Fruit fly (Drosophila melanogaster) whole organism, prepupa: ENCODE measurements around the gene Dpy-30L2.
A peak's percentile ranks its signal among the peaks of the same experiment; 100 is the strongest.

Experiments used
- Blimp-1 ChIP-seq: fragments of 200-800 bp; sonication (Bioruptor generic); optimal IDR thresholded peaks from 3 replicates; lab custom pipeline; 2017; ENCODE audit warnings: missing biosample characterization, missing genetic modification characterization, mild to moderate bottlenecking, moderate library complexity, missing genetic modification reagents
- CG10669 ChIP-seq: fragments of 200-800 bp; sonication (Bioruptor generic); optimal IDR thresholded peaks from 3 replicates; lab custom pipeline; 2018; ENCODE audit warnings: missing biosample characterization, mild to moderate bottlenecking, missing genetic modification characterization, moderate library complexity
- CG11762 ChIP-seq: fragments of 200-800 bp; sonication (Bioruptor generic); optimal IDR thresholded peaks from 3 replicates; lab custom pipeline; 2016; ENCODE audit warnings: missing biosample characterization, missing genetic modification characterization; ENCODE audit not compliant: insufficient read depth
- CG11902 ChIP-seq: fragments of 200-800 bp; sonication (Bioruptor generic); optimal IDR thresholded peaks from 3 replicates; lab custom pipeline; 2016; ENCODE audit warnings: missing biosample characterization, missing genetic modification characterization
- CG15336 ChIP-seq: fragments of 200-800 bp; sonication (Bioruptor generic); IDR thresholded peaks from 2 replicates; pipeline ENCODE4 v1.3.6; 2022; ENCODE audit warnings: missing biosample characterization, missing genetic modification characterization
- CG1621 ChIP-seq: fragments of 200-800 bp; sonication (Bioruptor generic); optimal IDR thresholded peaks from 3 replicates; lab custom pipeline; 2018; ENCODE audit warnings: missing biosample characterization, mild to moderate bottlenecking, missing genetic modification characterization
- CG16779 ChIP-seq: fragments of 200-800 bp; sonication (Bioruptor generic); optimal IDR thresholded peaks from 3 replicates; lab custom pipeline; 2017; ENCODE audit warnings: missing biosample characterization, mild to moderate bottlenecking, missing genetic modification characterization
- CG3032 ChIP-seq: fragments of 200-800 bp; optimal IDR thresholded peaks from 2 replicates; lab custom pipeline; 2019; ENCODE audit warnings: missing biosample characterization, mild to moderate bottlenecking, missing genetic modification characterization, moderate library complexity
- CG31627 ChIP-seq: fragments of 200-800 bp; sonication (Bioruptor generic); optimal IDR thresholded peaks from 3 replicates; lab custom pipeline; 2016; ENCODE audit warnings: missing biosample characterization, missing genetic modification characterization
- CG34406 ChIP-seq: fragments of 200-800 bp; sonication (Bioruptor generic); optimal IDR thresholded peaks from 3 replicates; lab custom pipeline; 2016; ENCODE audit warnings: missing biosample characterization, missing genetic modification characterization
- CG3919 ChIP-seq: fragments of 200-800 bp; sonication (Bioruptor generic); optimal IDR thresholded peaks from 3 replicates; lab custom pipeline; 2016; ENCODE audit warnings: missing biosample characterization, missing genetic modification characterization
- CG4318 ChIP-seq: fragments of 200-800 bp; sonication (Bioruptor generic); optimal IDR thresholded peaks from 3 replicates; lab custom pipeline; 2017; ENCODE audit warnings: missing biosample characterization, mild to moderate bottlenecking, missing genetic modification characterization
- CG6276 ChIP-seq: fragments of 200-800 bp; sonication (Bioruptor generic); optimal IDR thresholded peaks from 2 replicates; lab custom pipeline; 2017; ENCODE audit warnings: missing biosample characterization, mild to moderate bottlenecking, missing genetic modification characterization
- CG6854 ChIP-seq: fragments of 200-800 bp; sonication (Bioruptor generic); optimal IDR thresholded peaks from 2 replicates; lab custom pipeline; 2017; ENCODE audit warnings: missing biosample characterization, mild to moderate bottlenecking, missing genetic modification characterization
- CG7368 ChIP-seq: fragments of 200-800 bp; sonication (Bioruptor generic); optimal IDR thresholded peaks from 3 replicates; lab custom pipeline; 2016; ENCODE audit warnings: missing biosample characterization, missing genetic modification characterization
- CG8119 ChIP-seq: fragments of 200-800 bp; sonication (Bioruptor generic); IDR thresholded peaks from 3 replicates; pipeline ENCODE4 v1.3.6; 2022; ENCODE audit warnings: missing biosample characterization, missing genetic modification characterization
- CG8319 ChIP-seq: fragments of 200-800 bp; sonication (Bioruptor generic); optimal IDR thresholded peaks from 3 replicates; lab custom pipeline; 2016; ENCODE audit warnings: missing biosample characterization, missing genetic modification characterization
- CG8632 ChIP-seq: fragments of 200-800 bp; sonication (Bioruptor generic); optimal IDR thresholded peaks from 3 replicates; lab custom pipeline; 2016; ENCODE audit warnings: missing biosample characterization, missing genetic modification characterization
- CG9139 ChIP-seq: fragments of 200-800 bp; sonication (Bioruptor generic); optimal IDR thresholded peaks from 3 replicates; lab custom pipeline; 2017; ENCODE audit warnings: missing biosample characterization, mild to moderate bottlenecking, missing genetic modification characterization
- Eip75B ChIP-seq: fragments of 200-800 bp; sonication (Bioruptor generic); optimal IDR thresholded peaks from 3 replicates; lab custom pipeline; 2016; ENCODE audit warnings: missing biosample characterization, missing genetic modification characterization
- Eip78C ChIP-seq: fragments of 200-800 bp; sonication (Bioruptor generic); peaks from one replicate; lab custom pipeline; 2016; ENCODE audit warnings: missing biosample characterization, missing genetic modification characterization
- Eip93F ChIP-seq: fragments of 200-800 bp; sonication (Bioruptor generic); optimal IDR thresholded peaks from 2 replicates; lab custom pipeline; 2016; ENCODE audit warnings: missing biosample characterization, mild to moderate bottlenecking, missing genetic modification characterization
- Ets21C ChIP-seq: fragments of 200-800 bp; sonication (Bioruptor generic); optimal IDR thresholded peaks from 3 replicates; lab custom pipeline; 2016; ENCODE audit warnings: missing biosample characterization, missing genetic modification characterization
- Ets96B ChIP-seq: fragments of 200-800 bp; optimal IDR thresholded peaks from 2 replicates; lab custom pipeline; 2019; ENCODE audit warnings: missing biosample characterization, mild to moderate bottlenecking, missing genetic modification characterization, moderate library complexity
- Gug ChIP-seq: fragments of 200-800 bp; sonication (Bioruptor generic); IDR thresholded peaks from 2 replicates; pipeline ENCODE4 v1.3.6; 2022; ENCODE audit warnings: missing biosample characterization, missing genetic modification characterization
- Hr38 ChIP-seq: sonication (Bioruptor generic); optimal IDR thresholded peaks from 2 replicates; lab custom pipeline; 2016; ENCODE audit warnings: missing biosample characterization, missing genetic modification characterization
- Hr39 ChIP-seq: fragments of 200-800 bp; sonication (Bioruptor generic); optimal IDR thresholded peaks from 2 replicates; lab custom pipeline; 2016; ENCODE audit warnings: missing biosample characterization, missing genetic modification characterization
- Lpt ChIP-seq: fragments of 200-800 bp; sonication (Bioruptor generic); optimal IDR thresholded peaks from 3 replicates; lab custom pipeline; 2016; ENCODE audit warnings: missing biosample characterization, missing genetic modification characterization
- Met ChIP-seq: fragments of 200-800 bp; sonication (Bioruptor generic); optimal IDR thresholded peaks from 3 replicates; lab custom pipeline; 2016; ENCODE audit warnings: missing biosample characterization, missing genetic modification characterization
- OdsH ChIP-seq: fragments of 200-800 bp; sonication (Bioruptor generic); optimal IDR thresholded peaks from 3 replicates; lab custom pipeline; 2016; ENCODE audit warnings: missing biosample characterization, missing genetic modification characterization
- Smox ChIP-seq: fragments of 200-800 bp; sonication (Bioruptor generic); optimal IDR thresholded peaks from 3 replicates; lab custom pipeline; 2016; ENCODE audit warnings: missing biosample characterization, missing genetic modification characterization
- Sox102F ChIP-seq: fragments of 200-800 bp; sonication (Bioruptor generic); optimal IDR thresholded peaks from 2 replicates; lab custom pipeline; 2016; ENCODE audit warnings: missing biosample characterization, mild to moderate bottlenecking, missing genetic modification characterization
- achi ChIP-seq: fragments of 200-800 bp; sonication (Bioruptor generic); optimal IDR thresholded peaks from 3 replicates; lab custom pipeline; 2016; ENCODE audit warnings: missing biosample characterization, missing genetic modification characterization
- cyc ChIP-seq: fragments of 200-800 bp; sonication (Bioruptor generic); optimal IDR thresholded peaks from 3 replicates; lab custom pipeline; 2016; ENCODE audit warnings: missing biosample characterization, missing genetic modification characterization
- dac ChIP-seq: fragments of 200-800 bp; sonication (Bioruptor generic); optimal IDR thresholded peaks from 2 replicates; lab custom pipeline; 2017; ENCODE audit warnings: missing biosample characterization, mild to moderate bottlenecking, missing genetic modification characterization
- dsx ChIP-seq: fragments of 200-800 bp; optimal IDR thresholded peaks from 3 replicates; lab custom pipeline; 2019; ENCODE audit warnings: missing biosample characterization, mild to moderate bottlenecking, missing genetic modification characterization, moderate library complexity; ENCODE audit not compliant: poor library complexity, severe bottlenecking
- eg ChIP-seq: fragments of 200-800 bp; sonication (Bioruptor generic); IDR thresholded peaks from 3 replicates; pipeline ENCODE4 v1.3.6; 2022; ENCODE audit warnings: missing biosample characterization, missing genetic modification characterization
- esn ChIP-seq: fragments of 200-800 bp; sonication (Bioruptor generic); optimal IDR thresholded peaks from 2 replicates; lab custom pipeline; 2016; ENCODE audit warnings: missing biosample characterization, mild to moderate bottlenecking, missing genetic modification characterization, moderate library complexity
- fd59A ChIP-seq: fragments of 200-800 bp; sonication (Bioruptor generic); optimal IDR thresholded peaks from 2 replicates; lab custom pipeline; 2017; ENCODE audit warnings: missing biosample characterization, mild to moderate bottlenecking, missing genetic modification characterization, missing genetic modification reagents
- fkh ChIP-seq: fragments of 200-800 bp; sonication (Bioruptor generic); optimal IDR thresholded peaks from 3 replicates; lab custom pipeline; 2017; ENCODE audit warnings: missing biosample characterization, mild to moderate bottlenecking, missing genetic modification characterization, moderate library complexity
- lz ChIP-seq: fragments of 200-800 bp; sonication (Bioruptor generic); optimal IDR thresholded peaks from 3 replicates; lab custom pipeline; 2016; ENCODE audit warnings: missing biosample characterization, missing genetic modification characterization
- net ChIP-seq: fragments of 200-800 bp; sonication (Bioruptor generic); optimal IDR thresholded peaks from 3 replicates; lab custom pipeline; 2016; ENCODE audit warnings: missing biosample characterization, missing genetic modification characterization
- salr ChIP-seq, 2 experiments: fragments of 200-800 bp; sonication (Bioruptor generic); optimal IDR thresholded peaks; 3 replicates each; lab custom pipeline; 2016 to 2018; ENCODE audit warnings: missing biosample characterization in 2 of 2, missing genetic modification characterization in 2 of 2, mild to moderate bottlenecking in 1 of 2
- spab ChIP-seq: fragments of 200-800 bp; sonication (Bioruptor generic); optimal IDR thresholded peaks from 2 replicates; lab custom pipeline; 2017; ENCODE audit warnings: missing biosample characterization, mild to moderate bottlenecking, missing genetic modification characterization, missing genetic modification reagents
- ss ChIP-seq, 2 experiments: fragments of 200-800 bp; sonication (Bioruptor generic); optimal IDR thresholded peaks; 2 replicates in 1 of 2; 3 replicates in 1 of 2; lab custom pipeline; 2017 to 2018; ENCODE audit warnings: mild to moderate bottlenecking in 2 of 2, missing biosample characterization in 2 of 2, missing genetic modification characterization in 2 of 2, moderate library complexity in 1 of 2
- svp ChIP-seq: fragments of 200-800 bp; sonication (Bioruptor generic); peaks from one replicate; lab custom pipeline; 2016; ENCODE audit warnings: missing biosample characterization, missing genetic modification characterization
- topi ChIP-seq: fragments of 200-800 bp; sonication (Bioruptor generic); optimal IDR thresholded peaks from 3 replicates; lab custom pipeline; 2016; ENCODE audit warnings: missing biosample characterization, missing genetic modification characterization
- vri ChIP-seq: fragments of 200-800 bp; sonication (Bioruptor generic); optimal IDR thresholded peaks from 3 replicates; lab custom pipeline; 2016; ENCODE audit warnings: missing biosample characterization, mild to moderate bottlenecking, missing genetic modification characterization

The Dpy-30L2 gene

dm6 chr3L:4071561-4072049 lies 24.1 kb upstream of the Dpy-30L2 start, which contains the start of gene wit (continued):
- TF ChIP-seq Gug (no peak), dsx (GFP tag; lab: Kevin White, UChicago) (peak; percentile 32), net (GFP tag; lab: Kevin White, UChicago) (peak; percentile 38), Hr39 (GFP tag; lab: Kevin White, UChicago) (peak; percentile 3), CG7368 (GFP tag; lab: Kevin White, UChicago) (no peak), Ets96B (tag; lab: Kevin White, UChicago) (no peak), CG6854 (peak; percentile 87), CG11762 (no peak), vri (peak; percentile 70), Eip78C (GFP tag; lab: Kevin White, UChicago) (peak; percentile 75), CG31627 (GFP tag; lab: Kevin White, UChicago) (no peak)
- TF ChIP-seq, all 60 proteins: peak for 34

dm6 chr3L:4070996-4071379 lies 23.5 kb upstream of the Dpy-30L2 start:
- peak; percentile 78 for TF ChIP-seq CG4318 (GFP tag; lab: Kevin White, UChicago)
- TF ChIP-seq topi (GFP tag; lab: Kevin White, UChicago) = peak; percentile 83
- peak; percentile 65 for TF ChIP-seq Met
- TF ChIP-seq CG10669 (GFP tag; lab: Kevin White, UChicago) = peak; percentile 91
- TF ChIP-seq CG8319 (GFP tag; lab: Kevin White, UChicago) = peak; percentile 40
- TF ChIP-seq Eip93F = no peak
- peak; percentile 38 for TF ChIP-seq lz (GFP tag; lab: Kevin White, UChicago)
- TF ChIP-seq CG11902 (GFP tag; lab: Kevin White, UChicago) = peak; percentile 70
- no peak for TF ChIP-seq vri
- TF ChIP-seq Sox102F = peak; percentile 72
- TF ChIP-seq CG31627 (GFP tag; lab: Kevin White, UChicago) = peak; percentile 76
- TF ChIP-seq Ets96B (tag; lab: Kevin White, UChicago) = peak; percentile 94
- peak; percentile 83 for TF ChIP-seq OdsH (GFP tag; lab: Kevin White, UChicago)
- TF ChIP-seq Lpt (GFP tag; lab: Kevin White, UChicago) = peak; percentile 56
- peak; percentile 95 for TF ChIP-seq eg
- TF ChIP-seq dac (GFP tag; lab: Kevin White, UChicago) = peak; percentile 40
- TF ChIP-seq salr (GFP tag; optimal IDR thresholded peaks at IDR 0.05; lab: Kevin White, UChicago) = peak; percentile 52 to 93
- peak; percentile 91 for TF ChIP-seq CG3032 (tag; lab: Kevin White, UChicago)
- TF ChIP-seq Hr38 (GFP tag; lab: Kevin White, UChicago) = no peak
- peak; percentile 90 for TF ChIP-seq CG15336 (GFP tag; lab: Robert Waterston, UW)
- TF ChIP-seq CG6276 = no peak
- TF ChIP-seq CG1621 = peak; percentile 86
- TF ChIP-seq Hr39 (GFP tag; lab: Kevin White, UChicago) = peak; percentile 85
- TF ChIP-seq esn = no peak
- no peak for TF ChIP-seq svp
- TF ChIP-seq fd59A (GFP tag; lab: Kevin White, UChicago) = peak; percentile 62
- no peak for TF ChIP-seq Eip75B
- TF ChIP-seq CG6854 = no peak
- peak; percentile 66 for TF ChIP-seq spab (GFP tag; lab: Kevin White, UChicago)
- peak; percentile 83 for TF ChIP-seq CG8119 (GFP tag; lab: Robert Waterston, UW)
- no peak for TF ChIP-seq net (GFP tag; lab: Kevin White, UChicago)
- TF ChIP-seq CG8632 (GFP tag; lab: Kevin White, UChicago) = peak; percentile 53
- no peak for TF ChIP-seq fkh
- peak; percentile 88 for TF ChIP-seq CG3919 (GFP tag; lab: Kevin White, UChicago)
- TF ChIP-seq CG34406 = peak; percentile 57
- peak; percentile 75 for TF ChIP-seq dsx (GFP tag; lab: Kevin White, UChicago)
- TF ChIP-seq Blimp-1 (GFP tag; lab: Kevin White, UChicago) = no peak
- peak; percentile 68 for TF ChIP-seq CG9139
- peak; percentile 83 for TF ChIP-seq CG7368 (GFP tag; lab: Kevin White, UChicago)
- peak; percentile 94 for TF ChIP-seq Gug
- TF ChIP-seq achi (GFP tag; lab: Kevin White, UChicago) = peak; percentile 76
- no peak for TF ChIP-seq ss (GFP tag; optimal IDR thresholded peaks at IDR 0.05; lab: Kevin White, UChicago)
- peak; percentile 86 for TF ChIP-seq cyc (GFP tag; lab: Kevin White, UChicago)
- TF ChIP-seq Ets21C (GFP tag; lab: Kevin White, UChicago) = peak; percentile 52
- no peak for TF ChIP-seq CG16779
- TF ChIP-seq Smox (GFP tag; lab: Kevin White, UChicago) = peak; percentile 55
